Worm (Caenorhabditis elegans) whole organism, L2 larva: ENCODE measurements around the gene srh-88.
"Not testable (repeated sequence)": the region's sequence is repeated elsewhere in the genome, so short reads cannot be mapped to it uniquely, and the experiment has no call there.

Source experiments
- ceh-16 ChIP-seq: fragments of 150-350 bp; optimal IDR thresholded peaks from 2 replicates; lab custom pipeline; 2014; ENCODE audit warnings: missing biosample characterization, missing genetic modification characterization
- ztf-1 ChIP-seq: fragments of 200-800 bp; sonication (Bioruptor generic); conservative IDR thresholded peaks from 2 replicates; pipeline ENCODE4 v1.3.6; 2022; ENCODE audit warnings: missing genetic modification characterization, missing compliant biosample characterization

- TF ChIP-seq ceh-16 (tag; lab: Kevin White, UChicago); ztf-1 (GFP tag; lab: Robert Waterston, UW): not testable (repeated sequence)
Observed at ce11 chrV:2955342-2955741, 9.3 kb downstream of the srh-88 start, which contains the start of gene srh-248.
